Worm (Caenorhabditis elegans) whole organism, L2 larva: Measurements from ENCODE around the gene fli-1.

Experiments
- C34F6.9 ChIP-seq: fragments of 150-350 bp; optimal IDR thresholded peaks from 2 replicates; lab custom pipeline; 2014; ENCODE audit warnings: missing biosample characterization, missing genetic modification characterization
- F13H6.1 ChIP-seq: sonication (generic microtip); optimal IDR thresholded peaks from 2 replicates; lab custom pipeline; 2016; ENCODE audit warnings: missing genetic modification characterization, missing compliant biosample characterization
- R02D3.7 ChIP-seq: fragments of 150-350 bp; optimal IDR thresholded peaks from 2 replicates; lab custom pipeline; 2014; ENCODE audit warnings: missing biosample characterization, missing genetic modification characterization
- Y55F3AM.14 ChIP-seq: fragments of 200-800 bp; sonication (Bioruptor generic); optimal IDR thresholded peaks from 2 replicates; lab custom pipeline; 2018; ENCODE audit warnings: mild to moderate bottlenecking, missing genetic modification characterization, missing compliant biosample characterization
- alr-1 ChIP-seq: fragments of 150-350 bp; optimal IDR thresholded peaks from 2 replicates; lab custom pipeline; 2014; ENCODE audit warnings: missing biosample characterization, missing genetic modification characterization
- aly-2 ChIP-seq: fragments of 150-350 bp; optimal IDR thresholded peaks from 2 replicates; lab custom pipeline; 2014; ENCODE audit warnings: missing biosample characterization, missing genetic modification characterization
- ama-1 ChIP-seq: fragments of 150-350 bp; optimal IDR thresholded peaks from 2 replicates; lab custom pipeline; 2018; ENCODE audit warnings: inconsistent platforms
- blmp-1 ChIP-seq: sonication (generic microtip); optimal IDR thresholded peaks from 2 replicates; lab custom pipeline; 2017; ENCODE audit warnings: missing genetic modification characterization, mild to moderate bottlenecking, missing compliant biosample characterization, antibody characterized with exemption, moderate library complexity; ENCODE audit not compliant: insufficient read depth
- ceh-82 ChIP-seq: fragments of 150-350 bp; optimal IDR thresholded peaks from 2 replicates; lab custom pipeline; 2014; ENCODE audit warnings: missing biosample characterization, missing genetic modification characterization
- crh-2 ChIP-seq: sonication (generic microtip); optimal IDR thresholded peaks from 2 replicates; lab custom pipeline; 2017; ENCODE audit warnings: missing biosample characterization, missing genetic modification characterization
- dmd-4 ChIP-seq: sonication (generic microtip); optimal IDR thresholded peaks from 2 replicates; lab custom pipeline; 2017; ENCODE audit warnings: missing biosample characterization, missing genetic modification characterization
- egl-27 ChIP-seq: sonication (generic microtip); optimal IDR thresholded peaks from 3 replicates; lab custom pipeline; 2017; ENCODE audit warnings: missing biosample characterization, missing genetic modification reagents, missing genetic modification characterization
- fos-1 ChIP-seq: fragments of 150-350 bp; optimal IDR thresholded peaks from 2 replicates; lab custom pipeline; 2014; ENCODE audit warnings: missing biosample characterization, missing genetic modification characterization
- gmeb-1 ChIP-seq: fragments of 150-350 bp; optimal IDR thresholded peaks from 2 replicates; lab custom pipeline; 2014; ENCODE audit warnings: missing biosample characterization, missing genetic modification characterization
- lin-11 ChIP-seq: fragments of 150-350 bp; sonication (generic microtip); optimal IDR thresholded peaks from 2 replicates; lab custom pipeline; 2014; ENCODE audit warnings: missing biosample characterization, missing genetic modification characterization, inconsistent platforms, mixed read lengths
- lin-13 ChIP-seq: fragments of 150-350 bp; optimal IDR thresholded peaks from 2 replicates; lab custom pipeline; 2014; ENCODE audit warnings: missing biosample characterization, missing genetic modification reagents, missing genetic modification characterization
- lsy-2 ChIP-seq, 2 experiments: fragments of 150-350 bp in 1 of 2; sonication (generic microtip) in 1 of 2; optimal IDR thresholded peaks; 2 replicates each; lab custom pipeline; 2014 to 2017; ENCODE audit warnings: missing biosample characterization in 2 of 2, missing genetic modification characterization in 2 of 2
- mab-5 ChIP-seq: fragments of 150-350 bp; optimal IDR thresholded peaks from 2 replicates; lab custom pipeline; 2014; ENCODE audit warnings: missing biosample characterization, missing genetic modification characterization
- mbf-1 ChIP-seq: sonication (generic microtip); optimal IDR thresholded peaks from 2 replicates; lab custom pipeline; 2017; ENCODE audit warnings: missing biosample characterization, missing genetic modification characterization
- nhr-10 ChIP-seq: sonication (generic microtip); optimal IDR thresholded peaks from 2 replicates; lab custom pipeline; 2017; ENCODE audit warnings: missing biosample characterization, missing genetic modification characterization
- nhr-12 ChIP-seq: fragments of 150-350 bp; optimal IDR thresholded peaks from 2 replicates; lab custom pipeline; 2014; ENCODE audit warnings: missing biosample characterization, missing genetic modification characterization
- nhr-129 ChIP-seq: fragments of 150-350 bp; optimal IDR thresholded peaks from 2 replicates; lab custom pipeline; 2014; ENCODE audit warnings: missing biosample characterization, missing genetic modification characterization
- nhr-21 ChIP-seq: fragments of 150-350 bp; optimal IDR thresholded peaks from 2 replicates; lab custom pipeline; 2014; ENCODE audit warnings: missing biosample characterization, missing genetic modification characterization
- nhr-23 ChIP-seq: fragments of 150-350 bp; optimal IDR thresholded peaks from 2 replicates; lab custom pipeline; 2014; ENCODE audit warnings: missing biosample characterization, missing genetic modification reagents, missing genetic modification characterization
- nhr-25 ChIP-seq: fragments of 150-350 bp; sonication (generic microtip); optimal IDR thresholded peaks from 3 replicates; lab custom pipeline; 2014; ENCODE audit warnings: missing biosample characterization, missing genetic modification characterization
- nhr-6 ChIP-seq: fragments of 150-350 bp; optimal IDR thresholded peaks from 2 replicates; lab custom pipeline; 2014; ENCODE audit warnings: missing biosample characterization, missing genetic modification characterization
- nhr-77 ChIP-seq: fragments of 150-350 bp; optimal IDR thresholded peaks from 2 replicates; lab custom pipeline; 2014; ENCODE audit warnings: missing biosample characterization, missing genetic modification characterization
- peb-1 ChIP-seq: fragments of 150-350 bp; optimal IDR thresholded peaks from 2 replicates; lab custom pipeline; 2014; ENCODE audit warnings: missing biosample characterization, missing genetic modification characterization
- sem-4 ChIP-seq: fragments of 150-350 bp; optimal IDR thresholded peaks from 2 replicates; lab custom pipeline; 2014; ENCODE audit warnings: missing biosample characterization, missing genetic modification reagents, missing genetic modification characterization
- skn-1 ChIP-seq: sonication (generic microtip); optimal IDR thresholded peaks from 2 replicates; lab custom pipeline; 2017; ENCODE audit warnings: missing biosample characterization, missing genetic modification characterization
- sma-9 ChIP-seq, 2 experiments: fragments of 150-350 bp in 1 of 2; sonication (generic microtip) in 1 of 2; optimal IDR thresholded peaks; 2 replicates each; lab custom pipeline; 2014 to 2016; ENCODE audit warnings: missing genetic modification characterization in 2 of 2, mild to moderate bottlenecking in 1 of 2, missing biosample characterization in 1 of 2, missing compliant biosample characterization in 1 of 2, missing genetic modification reagents in 1 of 2, moderate library complexity in 1 of 2
- unc-55 ChIP-seq: fragments of 150-350 bp; sonication (generic microtip); optimal IDR thresholded peaks from 3 replicates; lab custom pipeline; 2014; ENCODE audit warnings: missing biosample characterization, missing genetic modification reagents, missing genetic modification characterization
- unc-62 ChIP-seq: fragments of 150-350 bp; optimal IDR thresholded peaks from 2 replicates; lab custom pipeline; 2014; ENCODE audit warnings: missing biosample characterization, missing genetic modification reagents, missing genetic modification characterization
- ztf-1 ChIP-seq: fragments of 200-800 bp; sonication (Bioruptor generic); conservative IDR thresholded peaks from 2 replicates; pipeline ENCODE4 v1.3.6; 2022; ENCODE audit warnings: missing genetic modification characterization, missing compliant biosample characterization

The fli-1 gene

DNA sequence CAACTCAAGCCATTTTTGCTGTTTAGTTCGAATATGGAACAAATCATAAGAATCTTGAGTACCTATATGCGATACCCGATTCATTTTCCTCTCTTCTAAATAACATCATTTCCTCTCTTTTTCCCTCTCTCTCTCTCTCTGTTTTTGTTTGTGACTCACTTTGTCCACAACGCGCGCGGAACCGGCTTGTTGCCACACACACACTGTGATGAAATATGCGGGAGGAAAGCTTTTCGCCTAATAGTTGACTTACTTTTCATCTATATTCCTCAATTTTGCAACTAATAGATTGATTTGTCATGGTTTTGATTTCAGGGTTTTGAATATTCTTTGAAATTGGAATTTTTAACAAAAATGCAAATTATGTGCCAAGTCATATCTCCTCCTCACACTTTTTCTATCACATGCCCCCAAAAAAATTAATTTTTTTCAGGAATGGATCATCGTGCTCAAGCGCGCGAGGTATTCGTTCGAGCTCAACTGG, 36.3 kb upstream of the fli-1 start, which contains the start of gene hipr-1:
Gene hipr-1, plus strand, starts transcription at position 434 of the 484 bp plus-strand sequence.
- TF ChIP-seq fos-1 (tag; lab: Kevin White, UChicago) = peak; percentile 9
- TF ChIP-seq egl-27 (tag; lab: Kevin White, UChicago) = no peak
- TF ChIP-seq unc-55 (GFP tag; lab: Kevin White, UChicago) = peak; percentile 12
- no peak for TF ChIP-seq ama-1 (lab: Kevin White, UChicago)

- TF ChIP-seq nhr-25 (tag; lab: Kevin White, UChicago) (no peak), unc-62 (GFP tag; lab: Kevin White, UChicago) (no peak), F13H6.1 (no peak), ceh-82 (tag; lab: Kevin White, UChicago) (no peak), nhr-6 (tag; lab: Kevin White, UChicago) (no peak), alr-1 (tag; lab: Kevin White, UChicago) (no peak), C34F6.9 (tag; lab: Kevin White, UChicago) (no peak), sma-9 (GFP tag; optimal IDR thresholded peaks at IDR 0.05; lab: Kevin White, UChicago) (no peak), sma-9 (tag; optimal IDR thresholded peaks at IDR 0.05; lab: Kevin White, UChicago) (no peak), nhr-129 (tag; lab: Kevin White, UChicago) (no peak), nhr-23 (no peak), ztf-1 (GFP tag; lab: Robert Waterston, UW) (no peak), dmd-4 (no peak)
Observed at ce11 chrIII:8719105-8719504, 35.6 kb upstream of the fli-1 start.

ce11 chrIII:8718592-8718991, 35.1 kb upstream of the fli-1 start:
- TF ChIP-seq nhr-23 = no peak
- no peak for TF ChIP-seq nhr-10 (tag; lab: Kevin White, UChicago)
- TF ChIP-seq nhr-25 (tag; lab: Kevin White, UChicago) = no peak
- no peak for TF ChIP-seq ceh-82 (tag; lab: Kevin White, UChicago)
- TF ChIP-seq fos-1 (tag; lab: Kevin White, UChicago) = peak; percentile 47
- TF ChIP-seq Y55F3AM.14 (GFP tag; lab: Kevin White, UChicago) = no peak
- no peak for TF ChIP-seq gmeb-1

DNA sequence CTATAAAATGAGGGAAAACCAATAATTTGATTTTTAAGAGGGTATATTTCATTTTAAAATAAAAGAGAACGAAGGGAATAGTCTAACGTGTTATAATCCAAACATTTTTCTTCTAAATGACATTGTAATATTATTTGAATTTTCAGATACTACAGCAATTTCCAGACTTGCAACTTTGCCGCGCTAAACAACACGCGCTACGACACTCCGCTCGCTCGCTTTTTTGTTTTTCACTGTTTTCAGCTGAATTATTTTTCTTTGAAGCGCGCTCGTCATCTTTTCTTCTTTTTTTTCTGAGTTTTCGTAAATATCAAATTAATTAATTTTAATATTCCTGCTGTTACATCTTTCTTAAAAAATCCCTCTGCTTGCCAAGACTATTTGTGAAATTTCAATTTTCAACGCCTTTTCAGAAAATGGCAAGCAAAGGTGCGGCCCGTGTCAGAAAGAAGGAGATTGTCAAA, 33.7 kb upstream of the fli-1 start, which contains the start of gene mrpl-11:
Gene mrpl-11, plus strand, starts transcription at position 414 of the 464 bp plus-strand sequence.
- no peak for TF ChIP-seq nhr-12
- TF ChIP-seq nhr-77 (tag; lab: Kevin White, UChicago) = no peak
- no peak for TF ChIP-seq sma-9 (GFP tag; optimal IDR thresholded peaks at IDR 0.05; lab: Kevin White, UChicago)
- TF ChIP-seq sma-9 (tag; optimal IDR thresholded peaks at IDR 0.05; lab: Kevin White, UChicago) = no peak
- no peak for TF ChIP-seq mbf-1
- no peak for TF ChIP-seq lin-13 (GFP tag; lab: Kevin White, UChicago)
- TF ChIP-seq ztf-1 (GFP tag; lab: Robert Waterston, UW) = no peak
- peak; percentile 30 for TF ChIP-seq unc-55 (GFP tag; lab: Kevin White, UChicago)
- no peak for TF ChIP-seq ceh-82 (tag; lab: Kevin White, UChicago)
- peak in 1 of 2 experiments; percentile 9 for TF ChIP-seq lsy-2 (tag; optimal IDR thresholded peaks at IDR 0.05; lab: Kevin White, UChicago)
- no peak for TF ChIP-seq R02D3.7 (tag; lab: Kevin White, UChicago)

ce11 chrIII:8716084-8716483, 32.5 kb upstream of the fli-1 start, which contains the start of gene B0303.14:
TSS of gene B0303.14 (minus strand) at chrIII:8716184.
- no peak for TF ChIP-seq Y55F3AM.14 (GFP tag; lab: Kevin White, UChicago)
- no peak for TF ChIP-seq gmeb-1
- no peak for TF ChIP-seq nhr-12
- TF ChIP-seq unc-62 (GFP tag; lab: Kevin White, UChicago) = no peak
- TF ChIP-seq ceh-82 (tag; lab: Kevin White, UChicago) = no peak
- no peak for TF ChIP-seq lin-11 (tag; lab: Kevin White, UChicago)
- TF ChIP-seq, all 48 proteins: peak for 0

DNA sequence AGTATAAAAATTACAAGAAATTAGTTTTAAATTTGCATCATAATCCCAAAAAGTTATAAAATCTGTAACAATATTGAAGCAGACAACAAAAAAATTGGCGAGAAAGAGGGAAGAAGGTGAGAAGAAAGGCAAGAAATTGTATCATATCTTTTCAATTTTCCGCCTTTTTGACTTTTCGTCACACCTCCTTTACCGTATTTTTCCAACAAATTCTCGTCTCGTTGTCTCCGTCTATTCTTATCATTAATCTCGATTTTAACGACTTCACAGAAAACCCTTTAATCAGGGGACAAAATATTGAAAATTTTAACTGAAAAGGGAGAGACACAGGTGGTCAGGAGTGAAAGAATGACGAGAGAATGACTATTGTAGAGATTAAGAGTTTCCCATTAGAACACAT, 29.4 kb upstream of the fli-1 start:
- TF ChIP-seq nhr-10 (tag; lab: Kevin White, UChicago) (no peak), fos-1 (tag; lab: Kevin White, UChicago) (no peak), peb-1 (tag; lab: Kevin White, UChicago) (no peak), sma-9 (GFP tag; optimal IDR thresholded peaks at IDR 0.05; lab: Kevin White, UChicago) (no peak), sma-9 (tag; optimal IDR thresholded peaks at IDR 0.05; lab: Kevin White, UChicago) (no peak), mab-5 (tag; lab: Kevin White, UChicago) (no peak), nhr-6 (tag; lab: Kevin White, UChicago) (no peak), ceh-82 (tag; lab: Kevin White, UChicago) (no peak), skn-1 (no peak), Y55F3AM.14 (GFP tag; lab: Kevin White, UChicago) (no peak), aly-2 (no peak), gmeb-1 (no peak), blmp-1 (tag; lab: Kevin White, UChicago) (no peak), C34F6.9 (tag; lab: Kevin White, UChicago) (no peak), unc-62 (GFP tag; lab: Kevin White, UChicago) (no peak), crh-2 (tag; lab: Kevin White, UChicago) (no peak), lsy-2 (tag; optimal IDR thresholded peaks at IDR 0.05; lab: Kevin White, UChicago) (no peak), nhr-21 (tag; lab: Kevin White, UChicago) (no peak), sem-4 (tag; lab: Kevin White, UChicago) (no peak)
